Fruit fly (Drosophila melanogaster) whole organism: ENCODE results near the gene CG7564.

ENCODE experiments used
- CG8478 ChIP-seq: fragments of >200 bp; optimal IDR thresholded peaks from 2 replicates; lab custom pipeline; 2018; ENCODE audit warnings: inconsistent platforms
- pan ChIP-seq: fragments of >200 bp; optimal IDR thresholded peaks from 2 replicates; lab custom pipeline; 2017
- usp ChIP-seq: fragments of >200 bp; optimal IDR thresholded peaks from 2 replicates; lab custom pipeline; 2017; ENCODE audit warnings: missing biosample characterization, missing genetic modification characterization, mixed read lengths

DNA sequence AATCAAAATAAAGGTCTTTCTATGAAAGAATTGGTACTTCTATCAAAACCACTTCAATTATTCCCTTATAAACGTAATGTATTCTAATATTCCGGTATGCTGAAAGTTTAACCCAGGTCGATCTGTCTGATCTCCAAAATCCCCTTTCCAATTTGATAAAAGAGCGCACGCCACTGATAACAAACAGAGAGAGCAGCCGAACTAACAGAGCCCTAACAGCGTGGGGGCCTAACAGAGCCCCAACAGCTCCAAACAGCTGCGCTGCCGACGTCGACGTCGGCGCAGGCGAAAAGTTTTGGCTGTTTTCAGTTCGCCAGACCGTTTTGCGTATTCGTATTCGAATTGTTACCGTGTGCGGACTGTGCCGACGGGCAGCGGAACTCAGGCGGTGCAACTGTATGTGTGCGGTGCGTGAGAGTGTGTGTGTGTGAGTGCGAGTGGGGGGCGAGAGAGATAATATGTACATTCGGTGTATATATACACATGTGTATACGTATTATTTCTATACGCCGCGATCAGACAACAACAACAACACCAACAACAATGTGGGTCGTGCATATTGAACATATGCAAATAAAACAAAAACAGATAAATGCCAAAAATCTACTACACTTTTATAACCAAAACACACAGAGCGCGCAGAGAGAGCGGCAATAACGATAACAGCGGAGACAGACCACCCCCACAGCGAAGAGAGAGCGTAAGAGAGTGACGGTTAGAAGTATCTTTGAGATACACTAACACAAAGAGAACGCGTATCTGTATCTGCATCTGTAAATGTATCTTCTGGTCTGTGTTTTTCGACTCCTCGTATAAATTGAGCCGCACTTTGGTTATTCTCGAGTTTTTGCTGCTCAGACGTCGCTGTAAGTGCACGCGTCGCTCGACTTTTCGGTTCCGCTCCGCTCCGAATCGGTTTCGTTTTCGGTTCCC lies 27.0 kb upstream of the CG7564 start, which contains the start of gene Oatp74D:
- no peak for TF ChIP-seq pan
- peak; percentile 16 for TF ChIP-seq CG8478 (lab: Kevin White, UChicago)
- no peak for TF ChIP-seq usp (GFP tag; lab: Kevin White, UChicago)
